Worm (Caenorhabditis elegans) whole organism, L1 larva: ENCODE results near the gene lido-5.

ENCODE experiments used
- aha-1 ChIP-seq: fragments of 150-350 bp; optimal IDR thresholded peaks from 2 replicates; lab custom pipeline; 2014; ENCODE audit warnings: missing biosample characterization, missing genetic modification characterization
- ceh-88 ChIP-seq: fragments of 200-800 bp; sonication (Bioruptor generic); IDR thresholded peaks from 2 replicates; pipeline ENCODE4 v1.3.6; 2022; ENCODE audit warnings: missing genetic modification characterization, missing compliant biosample characterization
- fkh-10 ChIP-seq: sonication (generic microtip); optimal IDR thresholded peaks from 2 replicates; lab custom pipeline; 2017; ENCODE audit warnings: missing biosample characterization, missing genetic modification reagents, missing genetic modification characterization
- fos-1 ChIP-seq: fragments of 150-350 bp; optimal IDR thresholded peaks from 2 replicates; lab custom pipeline; 2014; ENCODE audit warnings: missing biosample characterization, missing genetic modification characterization
- jun-1 ChIP-seq: fragments of 150-350 bp; optimal IDR thresholded peaks from 2 replicates; lab custom pipeline; 2014; ENCODE audit warnings: missing biosample characterization, missing genetic modification reagents, missing genetic modification characterization
- mdl-1 ChIP-seq, 2 experiments: fragments of 150-350 bp; optimal IDR thresholded peaks; 2 replicates each; lab custom pipeline; 2014 to 2017; ENCODE audit warnings: missing biosample characterization in 2 of 2, missing genetic modification characterization in 2 of 2, inconsistent platforms in 1 of 2
- mef-2 ChIP-seq: fragments of 150-350 bp; optimal IDR thresholded peaks from 2 replicates; lab custom pipeline; 2014; ENCODE audit warnings: missing biosample characterization, missing genetic modification characterization
- nhr-237 ChIP-seq: fragments of 150-350 bp; optimal IDR thresholded peaks from 2 replicates; lab custom pipeline; 2014; ENCODE audit warnings: missing biosample characterization, missing genetic modification characterization
- nhr-28 ChIP-seq: fragments of 150-350 bp; optimal IDR thresholded peaks from 2 replicates; lab custom pipeline; 2014; ENCODE audit warnings: missing biosample characterization, missing genetic modification characterization
- nhr-77 ChIP-seq: fragments of 150-350 bp; optimal IDR thresholded peaks from 2 replicates; lab custom pipeline; 2014; ENCODE audit warnings: missing biosample characterization, missing genetic modification characterization
- nhr-90 ChIP-seq: sonication (generic microtip); optimal IDR thresholded peaks from 2 replicates; lab custom pipeline; 2016; ENCODE audit warnings: mild to moderate bottlenecking, missing genetic modification characterization, missing compliant biosample characterization; ENCODE audit not compliant: poor library complexity

DNA sequence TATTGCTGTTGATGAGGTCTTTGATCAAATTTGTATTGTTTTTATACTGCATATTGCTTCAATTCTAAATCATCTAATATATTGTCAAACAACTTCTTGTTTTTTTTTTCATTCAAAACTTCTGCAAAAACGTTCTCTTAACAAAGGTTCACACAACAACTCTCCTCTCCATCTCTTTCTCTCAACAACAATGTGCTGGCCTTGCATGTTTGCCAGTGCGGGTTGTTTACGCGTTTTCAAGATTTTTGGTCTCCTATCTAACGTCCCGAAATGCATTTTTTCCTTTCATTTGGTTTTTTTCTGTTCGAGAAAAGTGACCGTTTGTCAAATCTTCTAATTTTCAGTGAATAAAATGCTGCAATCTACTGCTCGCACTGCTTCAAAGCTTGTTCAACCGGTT is 18.0 kb downstream of the lido-5 start, which contains the start of gene sod-3:
- no peak for TF ChIP-seq nhr-237 (tag; lab: Kevin White, UChicago)
- no peak for TF ChIP-seq jun-1 (tag; lab: Kevin White, UChicago)
- no peak for TF ChIP-seq mdl-1 (tag; optimal IDR thresholded peaks at IDR 0.05; lab: Kevin White, UChicago)
- TF ChIP-seq fos-1 (tag; lab: Kevin White, UChicago) = no peak
- no peak for TF ChIP-seq nhr-28 (tag; lab: Kevin White, UChicago)
- TF ChIP-seq nhr-77 (tag; lab: Kevin White, UChicago) = no peak
- TF ChIP-seq ceh-88 = no peak
- no peak for TF ChIP-seq mef-2 (tag; lab: Kevin White, UChicago)
- TF ChIP-seq aha-1 (tag; lab: Kevin White, UChicago) = no peak
- TF ChIP-seq nhr-90 (tag; lab: Kevin White, UChicago) = no peak
- TF ChIP-seq fkh-10 (GFP tag; lab: Kevin White, UChicago) = no peak
